Fruit fly (Drosophila melanogaster) whole organism, wandering third instar larva: Measurements from ENCODE around the gene Polr2D.
A peak's percentile ranks its signal among the peaks of the same experiment; 100 is the strongest.

ENCODE experiments used
- CG32264 ChIP-seq: fragments of 200-800 bp; sonication (Bioruptor generic); optimal IDR thresholded peaks from 2 replicates; lab custom pipeline; 2016; ENCODE audit warnings: missing biosample characterization, missing genetic modification characterization
- CG9705 ChIP-seq: fragments of 200-800 bp; sonication (Bioruptor generic); optimal IDR thresholded peaks from 2 replicates; lab custom pipeline; 2018; ENCODE audit warnings: missing biosample characterization, mild to moderate bottlenecking, missing genetic modification characterization
- Dfd ChIP-seq: fragments of >200 bp; optimal IDR thresholded peaks from 2 replicates; lab custom pipeline; 2017; ENCODE audit warnings: missing biosample characterization, missing genetic modification characterization
- Dif ChIP-seq: fragments of 200-275, 200-300 bp; sonication (Bioruptor generic); optimal IDR thresholded peaks from 2 replicates; lab custom pipeline; 2018; ENCODE audit warnings: missing biosample characterization, missing genetic modification characterization; ENCODE audit not compliant: partially characterized antibody
- GATAd ChIP-seq: sonication (Bioruptor generic); optimal IDR thresholded peaks from 2 replicates; lab custom pipeline; 2016; ENCODE audit warnings: missing biosample characterization, missing genetic modification characterization
- HLH106 ChIP-seq: fragments of 200-800 bp; optimal IDR thresholded peaks from 3 replicates; lab custom pipeline; 2019; ENCODE audit warnings: missing biosample characterization, mild to moderate bottlenecking, missing genetic modification characterization, moderate library complexity
- Hnf4 ChIP-seq: fragments of 200-800 bp; sonication (Bioruptor generic); optimal IDR thresholded peaks from 2 replicates; lab custom pipeline; 2016; ENCODE audit warnings: missing biosample characterization, mild to moderate bottlenecking, missing genetic modification characterization
- Hr78 ChIP-seq: fragments of >200 bp; optimal IDR thresholded peaks from 2 replicates; lab custom pipeline; 2017; ENCODE audit warnings: missing biosample characterization, missing genetic modification characterization
- Hr83 ChIP-seq: fragments of 200-300 bp; sonication (Bioruptor generic); optimal IDR thresholded peaks from 2 replicates; lab custom pipeline; 2016; ENCODE audit warnings: missing biosample characterization, mild to moderate bottlenecking, missing genetic modification characterization, moderate library complexity; ENCODE audit not compliant: poor library complexity, severe bottlenecking
- Jra ChIP-seq: sonication (Bioruptor generic); optimal IDR thresholded peaks from 2 replicates; lab custom pipeline; 2016; ENCODE audit warnings: missing biosample characterization, missing genetic modification characterization
- Mio ChIP-seq: sonication (Bioruptor generic); optimal IDR thresholded peaks from 2 replicates; lab custom pipeline; 2016; ENCODE audit warnings: missing biosample characterization, missing genetic modification characterization
- Myc ChIP-seq: fragments of >200 bp; optimal IDR thresholded peaks from 2 replicates; lab custom pipeline; 2017
- N ChIP-seq: fragments of >200 bp; optimal IDR thresholded peaks from 2 replicates; lab custom pipeline; 2018; ENCODE audit warnings: missing biosample characterization, missing external identifiers, missing genetic modification characterization
- Rel ChIP-seq, 2 experiments: fragments of 200-800 bp; sonication (Bioruptor generic) in 1 of 2; optimal IDR thresholded peaks; 2 replicates in 1 of 2; 3 replicates in 1 of 2; lab custom pipeline; 2016 to 2019; ENCODE audit warnings: mild to moderate bottlenecking in 2 of 2, missing biosample characterization in 2 of 2, missing genetic modification characterization in 2 of 2, moderate library complexity in 1 of 2
- Sp1 ChIP-seq: fragments of 200-800 bp; sonication (Bioruptor generic); optimal IDR thresholded peaks from 3 replicates; lab custom pipeline; 2019; ENCODE audit warnings: missing biosample characterization, mild to moderate bottlenecking, missing genetic modification characterization, moderate library complexity
- Vsx2 ChIP-seq: fragments of 200-300, 225-300 bp; sonication (Bioruptor generic); optimal IDR thresholded peaks from 2 replicates; lab custom pipeline; 2018; ENCODE audit warnings: missing biosample characterization, missing genetic modification characterization; ENCODE audit not compliant: partially characterized antibody
- dl ChIP-seq, 2 experiments: fragments of 175-275, 200-275 bp in 1 of 2; fragments of 200-275 bp in 1 of 2; sonication (Bioruptor generic); optimal IDR thresholded peaks; lab custom pipeline; 2018; ENCODE audit warnings: mild to moderate bottlenecking in 2 of 2, missing biosample characterization in 2 of 2, missing genetic modification characterization in 2 of 2, moderate library complexity in 2 of 2; ENCODE audit not compliant: partially characterized antibody in 2 of 2, insufficient read depth in 1 of 2
- dmrt93B ChIP-seq: fragments of 200-800 bp; sonication (Bioruptor generic); optimal IDR thresholded peaks from 2 replicates; lab custom pipeline; 2018; ENCODE audit warnings: missing biosample characterization, mild to moderate bottlenecking, missing genetic modification characterization
- dsf ChIP-seq: sonication (Bioruptor generic); optimal IDR thresholded peaks from 2 replicates; lab custom pipeline; 2016; ENCODE audit warnings: missing biosample characterization, missing genetic modification characterization, borderline replicate concordance
- foxo ChIP-seq, 2 experiments: fragments of 200-800 bp; sonication (Bioruptor generic); optimal IDR thresholded peaks; 2 replicates in 1 of 2; 3 replicates in 1 of 2; lab custom pipeline; 2016 to 2017; ENCODE audit warnings: missing biosample characterization in 2 of 2, missing genetic modification characterization in 2 of 2
- fru ChIP-seq: fragments of 200-800 bp; sonication (Bioruptor generic); optimal IDR thresholded peaks from 3 replicates; lab custom pipeline; 2016; ENCODE audit warnings: missing biosample characterization, mild to moderate bottlenecking, missing genetic modification characterization
- h ChIP-seq: fragments of 200-800 bp; sonication (Bioruptor generic); optimal IDR thresholded peaks from 3 replicates; lab custom pipeline; 2016; ENCODE audit warnings: missing biosample characterization, mild to moderate bottlenecking, missing genetic modification characterization
- jim ChIP-seq: fragments of 175-275, 200-325 bp; sonication (Bioruptor generic); optimal IDR thresholded peaks from 2 replicates; lab custom pipeline; 2016; ENCODE audit warnings: missing biosample characterization, mild to moderate bottlenecking, missing genetic modification characterization
- lola ChIP-seq: fragments of >200 bp; optimal IDR thresholded peaks from 2 replicates; lab custom pipeline; 2017; ENCODE audit warnings: missing biosample characterization, missing genetic modification characterization
- pan ChIP-seq: fragments of >200 bp; optimal IDR thresholded peaks from 2 replicates; lab custom pipeline; 2017
- psq ChIP-seq: fragments of 200-800 bp; sonication (Bioruptor generic); optimal IDR thresholded peaks from 3 replicates; lab custom pipeline; 2017; ENCODE audit warnings: missing biosample characterization, mild to moderate bottlenecking, missing genetic modification characterization, moderate library complexity
- rgr ChIP-seq: fragments of 200-800 bp; sonication (Bioruptor generic); optimal IDR thresholded peaks from 3 replicates; lab custom pipeline; 2016; ENCODE audit warnings: missing biosample characterization, mild to moderate bottlenecking, missing genetic modification characterization
- sage ChIP-seq: fragments of 200-800 bp; sonication (Bioruptor generic); optimal IDR thresholded peaks from 2 replicates; lab custom pipeline; 2016; ENCODE audit warnings: missing biosample characterization, mild to moderate bottlenecking, missing genetic modification characterization
- tai ChIP-seq: sonication (Bioruptor generic); optimal IDR thresholded peaks from 2 replicates; lab custom pipeline; 2016; ENCODE audit warnings: missing biosample characterization, missing genetic modification characterization
- usp ChIP-seq: fragments of >200 bp; optimal IDR thresholded peaks from 2 replicates; lab custom pipeline; 2017; ENCODE audit warnings: missing biosample characterization, missing genetic modification characterization

Gene Polr2D

DNA sequence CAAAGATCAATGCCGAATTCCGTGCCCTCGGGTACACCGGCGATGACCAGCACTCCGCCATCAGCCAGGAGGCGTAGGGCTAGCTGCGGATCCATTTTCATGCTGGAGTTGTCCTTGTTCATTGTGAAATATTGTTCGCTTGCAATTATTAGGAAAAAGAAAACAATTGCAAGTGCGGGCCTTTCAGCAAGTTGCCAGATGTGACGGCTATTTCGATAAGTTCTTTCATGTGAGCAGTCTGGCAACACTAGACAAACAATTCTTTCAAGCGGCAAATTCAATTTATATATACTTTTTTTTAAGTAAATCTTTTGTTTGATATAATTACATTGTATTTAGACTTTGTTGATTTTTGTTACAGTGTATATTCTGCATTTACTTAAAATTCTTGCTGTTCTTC lies 2.7 kb downstream of the Polr2D start, which contains the start of gene CG12320:
CG12320 (minus strand) TSS at position 157 of the 400 bp plus-strand sequence.
- TF ChIP-seq CG9705 (GFP tag; lab: Kevin White, UChicago) (no peak), usp (GFP tag; lab: Kevin White, UChicago) (no peak), Mio (GFP tag; lab: Kevin White, UChicago) (no peak), Hr83 (GFP tag; lab: Kevin White, UChicago) (no peak), lola (GFP tag; lab: Kevin White, UChicago) (no peak), Sp1 (no peak), Jra (GFP tag; lab: Kevin White, UChicago) (no peak), sage (no peak), GATAd (GFP tag; lab: Kevin White, UChicago) (no peak), N (no peak), Hr78 (GFP tag; lab: Kevin White, UChicago) (no peak), dmrt93B (GFP tag; lab: Kevin White, UChicago) (no peak), HLH106 (no peak), jim (GFP tag; lab: Kevin White, UChicago) (no peak), Dfd (GFP tag; lab: Kevin White, UChicago) (no peak)

DNA sequence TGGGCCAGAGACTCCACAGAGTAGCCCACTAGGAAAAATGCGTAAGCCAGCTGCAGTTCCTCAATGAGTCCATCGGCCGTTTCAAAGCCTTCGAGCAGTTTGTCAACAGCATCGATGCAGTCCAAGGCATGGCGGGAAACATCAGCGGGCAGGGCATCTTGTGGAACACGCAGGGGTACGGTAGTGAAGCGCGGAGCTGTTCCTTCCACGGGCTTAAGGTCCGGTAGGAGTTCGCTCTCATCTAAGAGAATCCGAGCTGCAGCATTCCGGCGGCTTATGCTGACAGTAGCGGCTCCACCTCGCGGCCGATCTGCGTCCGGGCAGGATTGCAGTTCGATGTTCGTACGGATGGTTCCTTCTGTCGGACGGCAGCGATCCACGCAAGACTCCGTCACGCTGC lies 3.4 kb downstream of the Polr2D start:
- no peak for TF ChIP-seq Dfd (GFP tag; lab: Kevin White, UChicago)
- TF ChIP-seq fru (GFP tag; lab: Kevin White, UChicago), result no peak
- no peak for TF ChIP-seq h
- no peak for TF ChIP-seq dmrt93B (GFP tag; lab: Kevin White, UChicago)
- TF ChIP-seq psq (GFP tag; lab: Kevin White, UChicago), result no peak
- TF ChIP-seq sage, result no peak

DNA sequence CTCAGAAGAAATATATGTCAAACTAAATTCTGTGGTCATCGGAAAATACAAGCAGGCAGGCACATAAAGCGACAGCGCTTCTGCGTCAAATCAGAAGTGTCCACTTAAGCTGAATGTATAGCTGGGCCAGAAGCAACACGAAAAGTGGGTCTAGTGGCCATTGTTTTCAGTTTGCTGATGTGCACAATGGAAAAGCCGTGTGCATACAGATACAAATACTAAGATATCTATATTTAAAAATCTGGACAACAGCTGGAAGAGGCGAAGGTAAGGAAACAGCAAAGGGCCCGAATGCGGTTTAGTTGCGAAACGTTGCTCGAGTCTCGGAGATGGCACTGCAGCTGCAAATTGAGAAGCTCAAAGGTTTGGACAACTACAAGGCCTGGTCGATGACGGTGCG lies 4.5 kb downstream of the Polr2D start, which contains the start of gene CG18598:
CG18598 (plus strand) TSS at position 301 of the 400 bp plus-strand sequence.
- TF ChIP-seq pan (lab: Kevin White, UChicago) (no peak), usp (GFP tag; lab: Kevin White, UChicago) (no peak), fru (GFP tag; lab: Kevin White, UChicago) (no peak), Vsx2 (GFP tag; lab: Kevin White, UChicago) (no peak), Hr83 (GFP tag; lab: Kevin White, UChicago) (no peak)
- TF ChIP-seq, all 38 proteins: peak for 0

DNA sequence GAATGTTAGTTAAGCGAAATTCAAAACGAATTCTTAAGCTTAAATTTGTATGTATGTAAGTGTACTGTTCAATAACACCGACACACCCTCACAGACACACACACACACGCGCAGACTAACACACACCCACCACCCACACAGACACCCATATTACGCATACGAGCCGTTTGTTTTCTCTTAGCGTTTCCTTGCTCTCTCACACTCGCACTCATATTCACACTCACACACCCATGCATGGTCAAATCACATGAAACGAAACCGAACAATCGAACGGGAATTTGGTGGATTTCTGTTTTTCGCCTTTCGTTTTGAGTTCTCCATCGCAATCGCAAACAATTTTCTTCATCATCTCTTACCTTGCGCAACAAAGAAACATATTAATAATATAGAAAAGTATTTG lies 6.0 kb downstream of the Polr2D start:
- no peak for TF ChIP-seq Rel (GFP tag; optimal IDR thresholded peaks at IDR 0.05; lab: Kevin White, UChicago)
- TF ChIP-seq Rel (tag; optimal IDR thresholded peaks at IDR 0.05; lab: Kevin White, UChicago), result peak; percentile 10
- TF ChIP-seq HLH106, result no peak
- no peak for TF ChIP-seq Hnf4 (GFP tag; lab: Kevin White, UChicago)
- peak in 1 of 2 experiments; percentile 41 for TF ChIP-seq dl (GFP tag; optimal IDR thresholded peaks at IDR 0.05; lab: Kevin White, UChicago; ENCODE audit: insufficient read depth in 1 of 2, partially characterized antibody in 2 of 2)
- TF ChIP-seq Dif (GFP tag; lab: Kevin White, UChicago), result peak; percentile 69
- TF ChIP-seq Hr83 (GFP tag; lab: Kevin White, UChicago), result peak; percentile 16
- TF ChIP-seq N, result peak; percentile 69
- TF ChIP-seq psq (GFP tag; lab: Kevin White, UChicago), result peak; percentile 22

DNA sequence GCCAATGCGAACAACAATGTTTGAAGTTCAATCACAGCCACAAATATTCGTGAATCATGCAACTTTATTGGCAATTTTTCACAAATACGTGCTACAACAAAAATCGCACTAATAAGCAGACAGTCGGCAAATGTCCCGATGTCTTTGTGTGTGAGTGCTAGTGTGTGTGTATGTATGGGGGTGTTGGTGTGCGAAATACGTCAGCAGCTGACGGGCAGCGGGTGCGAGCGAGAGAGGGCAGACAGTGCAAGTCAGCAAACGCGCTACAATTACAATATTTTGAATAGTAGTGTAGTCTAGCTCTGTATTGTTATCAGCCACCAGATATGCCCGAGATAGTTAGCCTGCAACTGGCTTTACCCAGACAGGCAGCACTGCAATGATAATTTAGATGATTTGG lies 9.2 kb downstream of the Polr2D start:
- TF ChIP-seq Hnf4 (GFP tag; lab: Kevin White, UChicago) (no peak), tai (GFP tag; lab: Kevin White, UChicago) (no peak), foxo (GFP tag; optimal IDR thresholded peaks at IDR 0.05; lab: Kevin White, UChicago) (no peak), Mio (GFP tag; lab: Kevin White, UChicago) (no peak), Rel (GFP tag; optimal IDR thresholded peaks at IDR 0.05; lab: Kevin White, UChicago) (no peak), Rel (tag; optimal IDR thresholded peaks at IDR 0.05; lab: Kevin White, UChicago) (peak; percentile 14)

DNA sequence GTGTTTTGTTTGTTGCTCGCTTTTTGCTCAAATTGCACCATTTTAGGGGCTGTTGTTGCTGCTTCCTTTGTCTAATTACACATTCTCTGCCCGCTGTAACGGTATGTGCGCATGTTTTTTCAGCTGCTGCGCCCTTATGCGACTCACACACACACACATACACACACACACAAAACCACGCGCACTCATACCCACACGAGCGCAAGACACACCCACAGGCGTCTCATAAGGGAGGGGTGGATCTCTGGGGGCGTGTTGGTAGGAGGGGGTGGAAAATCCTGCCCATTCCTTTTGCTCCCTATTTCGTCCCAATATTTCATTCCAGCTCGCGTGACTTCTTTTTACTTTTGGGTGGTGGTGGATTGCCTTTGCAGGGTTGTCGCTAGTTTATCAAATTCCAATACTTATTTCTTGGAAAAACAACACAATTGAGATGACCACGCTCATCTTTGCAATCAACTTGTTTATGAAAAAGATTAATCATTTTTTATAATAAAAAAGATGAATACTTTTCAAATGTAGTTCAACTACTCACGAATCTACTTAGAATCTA lies 10.2 kb downstream of the Polr2D start:
- no peak for TF ChIP-seq foxo (GFP tag; optimal IDR thresholded peaks at IDR 0.05; lab: Kevin White, UChicago)
- TF ChIP-seq rgr (GFP tag; lab: Kevin White, UChicago), result no peak
- TF ChIP-seq pan (lab: Kevin White, UChicago), result no peak
- TF ChIP-seq dsf, result no peak
- TF ChIP-seq tai (GFP tag; lab: Kevin White, UChicago), result no peak
- no peak for TF ChIP-seq Hnf4 (GFP tag; lab: Kevin White, UChicago)
- no peak for TF ChIP-seq Rel (GFP tag; optimal IDR thresholded peaks at IDR 0.05; lab: Kevin White, UChicago)
- no peak for TF ChIP-seq Rel (tag; optimal IDR thresholded peaks at IDR 0.05; lab: Kevin White, UChicago)
- no peak for TF ChIP-seq lola (GFP tag; lab: Kevin White, UChicago)
- TF ChIP-seq Hr78 (GFP tag; lab: Kevin White, UChicago), result no peak
- TF ChIP-seq CG32264 (GFP tag; lab: Kevin White, UChicago), result no peak
- no peak for TF ChIP-seq HLH106
- TF ChIP-seq Myc, result no peak
- TF ChIP-seq dmrt93B (GFP tag; lab: Kevin White, UChicago), result no peak
